Worm (Caenorhabditis elegans) whole organism, early embryonic: ENCODE measurements around the gene F01E11.18.

Experiments
- B0310.2 ChIP-seq: sonication (generic microtip); optimal IDR thresholded peaks from 2 replicates; lab custom pipeline; 2016; ENCODE audit warnings: mild to moderate bottlenecking, missing genetic modification characterization, missing compliant biosample characterization
- F13C5.2 ChIP-seq: sonication (generic microtip); optimal IDR thresholded peaks from 2 replicates; lab custom pipeline; 2017; ENCODE audit warnings: mild to moderate bottlenecking, missing genetic modification characterization, inconsistent platforms, missing compliant biosample characterization
- aly-1 ChIP-seq: sonication (generic microtip); optimal IDR thresholded peaks from 2 replicates; lab custom pipeline; 2016; ENCODE audit warnings: missing genetic modification characterization, missing compliant biosample characterization
- ama-1 ChIP-seq: fragments of 150-350 bp; optimal IDR thresholded peaks from 2 replicates; lab custom pipeline; 2014
- ceh-13 ChIP-seq: fragments of 200-800 bp; sonication (Bioruptor generic); optimal IDR thresholded peaks from 2 replicates; lab custom pipeline; 2018; ENCODE audit warnings: mild to moderate bottlenecking, missing genetic modification characterization, missing compliant biosample characterization
- ceh-36 ChIP-seq: sonication (generic microtip); optimal IDR thresholded peaks from 2 replicates; lab custom pipeline; 2016; ENCODE audit warnings: missing genetic modification characterization, inconsistent platforms, missing compliant biosample characterization
- ets-7 ChIP-seq: sonication (generic microtip); optimal IDR thresholded peaks from 2 replicates; lab custom pipeline; 2016; ENCODE audit warnings: missing genotype, missing genetic modification characterization, missing compliant biosample characterization
- flt-1 ChIP-seq: fragments of 200-800 bp; sonication (Bioruptor generic); IDR thresholded peaks from 2 replicates; pipeline ENCODE4 v1.3.6; 2022; ENCODE audit warnings: missing genetic modification characterization, missing compliant biosample characterization
- hmbx-1 ChIP-seq: sonication (generic microtip); optimal IDR thresholded peaks from 2 replicates; lab custom pipeline; 2016; ENCODE audit warnings: mild to moderate bottlenecking, missing genetic modification characterization, missing compliant biosample characterization
- hmg-4 ChIP-seq: fragments of 200-800 bp; sonication (Bioruptor generic); optimal IDR thresholded peaks from 2 replicates; lab custom pipeline; 2018; ENCODE audit warnings: mild to moderate bottlenecking, missing genetic modification characterization, missing compliant biosample characterization
- hnd-1 ChIP-seq: sonication (generic microtip); optimal IDR thresholded peaks from 2 replicates; lab custom pipeline; 2016; ENCODE audit warnings: missing genetic modification characterization, missing compliant biosample characterization
- pes-1 ChIP-seq: fragments of 200-800 bp; sonication (Bioruptor generic); IDR thresholded peaks from 2 replicates; pipeline ENCODE4 v1.3.6; 2022; ENCODE audit warnings: missing genetic modification reagents, missing genetic modification characterization, missing compliant biosample characterization
- scrt-1 ChIP-seq: fragments of 200-800 bp; sonication (Bioruptor generic); IDR thresholded peaks from 2 replicates; pipeline ENCODE4 v1.3.6; 2022; ENCODE audit warnings: missing genetic modification characterization, missing compliant biosample characterization
- sea-1 ChIP-seq: fragments of 200-800 bp; sonication (Bioruptor generic); conservative IDR thresholded peaks from 2 replicates; pipeline ENCODE4 v1.3.6; 2022; ENCODE audit warnings: missing genetic modification characterization, missing compliant biosample characterization
- tbx-11 ChIP-seq: fragments of 200-800 bp; sonication (Bioruptor generic); IDR thresholded peaks from 2 replicates; pipeline ENCODE4 v1.3.6; 2022; ENCODE audit warnings: missing genetic modification characterization, missing compliant biosample characterization
- tbx-37 ChIP-seq: fragments of 200-800 bp; sonication (Bioruptor generic); conservative IDR thresholded peaks from 2 replicates; pipeline ENCODE4 v1.3.6; 2022; ENCODE audit warnings: missing genetic modification reagents, missing genetic modification characterization, missing compliant biosample characterization
- tra-4 ChIP-seq: sonication (generic microtip); optimal IDR thresholded peaks from 2 replicates; lab custom pipeline; 2017; ENCODE audit warnings: missing genetic modification characterization, missing compliant biosample characterization

F01E11.18 gene

ce11 chrX:6958914-6959313, 30.5 kb upstream of the F01E11.18 start:
- TF ChIP-seq sea-1 (no peak), ets-7 (tag; lab: Kevin White, UChicago) (no peak), tra-4 (tag; lab: Kevin White, UChicago) (no peak), F13C5.2 (tag; lab: Kevin White, UChicago) (no peak), ceh-36 (tag; lab: Kevin White, UChicago) (no peak), ama-1 (lab: Kevin White, UChicago) (no peak), B0310.2 (no peak), ceh-13 (no peak), pes-1 (GFP tag; lab: Robert Waterston, UW) (no peak), scrt-1 (no peak), hmbx-1 (tag; lab: Kevin White, UChicago) (no peak), hmg-4 (GFP tag; lab: Kevin White, UChicago) (no peak), tbx-11 (GFP tag; lab: Robert Waterston, UW) (no peak), hnd-1 (tag; lab: Kevin White, UChicago) (no peak), tbx-37 (GFP tag; lab: Robert Waterston, UW) (no peak), aly-1 (tag; lab: Kevin White, UChicago) (no peak)

ce11 chrX:6959534-6959933, 29.9 kb upstream of the F01E11.18 start:
- no peak for TF ChIP-seq pes-1 (GFP tag; lab: Robert Waterston, UW)
- TF ChIP-seq ceh-13 = no peak
- TF ChIP-seq B0310.2 = no peak
- no peak for TF ChIP-seq hmg-4 (GFP tag; lab: Kevin White, UChicago)
- TF ChIP-seq flt-1 (GFP tag; lab: Robert Waterston, UW) = no peak
- TF ChIP-seq tbx-11 (GFP tag; lab: Robert Waterston, UW) = no peak
- no peak for TF ChIP-seq F13C5.2 (tag; lab: Kevin White, UChicago)
- no peak for TF ChIP-seq sea-1
- TF ChIP-seq aly-1 (tag; lab: Kevin White, UChicago) = no peak
- no peak for TF ChIP-seq hmbx-1 (tag; lab: Kevin White, UChicago)
- TF ChIP-seq ceh-36 (tag; lab: Kevin White, UChicago) = no peak
- TF ChIP-seq scrt-1 = no peak

ce11 chrX:6962347-6962746, 27.1 kb upstream of the F01E11.18 start:
- TF ChIP-seq aly-1 (tag; lab: Kevin White, UChicago) = no peak
- TF ChIP-seq ets-7 (tag; lab: Kevin White, UChicago) = no peak

- TF ChIP-seq ama-1 (lab: Kevin White, UChicago) (no peak), aly-1 (tag; lab: Kevin White, UChicago) (no peak), scrt-1 (no peak), ceh-13 (no peak), tbx-37 (GFP tag; lab: Robert Waterston, UW) (no peak), hmbx-1 (tag; lab: Kevin White, UChicago) (no peak), hmg-4 (GFP tag; lab: Kevin White, UChicago) (no peak), B0310.2 (no peak), ceh-36 (tag; lab: Kevin White, UChicago) (no peak), flt-1 (GFP tag; lab: Robert Waterston, UW) (no peak), tbx-11 (GFP tag; lab: Robert Waterston, UW) (no peak), pes-1 (GFP tag; lab: Robert Waterston, UW) (no peak), ets-7 (tag; lab: Kevin White, UChicago) (no peak), sea-1 (no peak), hnd-1 (tag; lab: Kevin White, UChicago) (no peak), F13C5.2 (tag; lab: Kevin White, UChicago) (no peak), tra-4 (tag; lab: Kevin White, UChicago) (no peak)
Measured at ce11 chrX:6963842-6964241, 25.6 kb upstream of the F01E11.18 start.

ce11 chrX:6967057-6967456, 22.4 kb upstream of the F01E11.18 start, which contains the start of gene F01E11.3:
Gene F01E11.3, plus strand, starts transcription at chrX:6967357.
- no peak for TF ChIP-seq hmbx-1 (tag; lab: Kevin White, UChicago)
- TF ChIP-seq F13C5.2 (tag; lab: Kevin White, UChicago) = no peak
- no peak for TF ChIP-seq ceh-36 (tag; lab: Kevin White, UChicago)
- TF ChIP-seq pes-1 (GFP tag; lab: Robert Waterston, UW) = no peak
- no peak for TF ChIP-seq ceh-13
- TF ChIP-seq ets-7 (tag; lab: Kevin White, UChicago) = no peak
- no peak for TF ChIP-seq aly-1 (tag; lab: Kevin White, UChicago)
- no peak for TF ChIP-seq ama-1 (lab: Kevin White, UChicago)
- TF ChIP-seq B0310.2 = no peak
- TF ChIP-seq tra-4 (tag; lab: Kevin White, UChicago) = no peak
- TF ChIP-seq flt-1 (GFP tag; lab: Robert Waterston, UW) = no peak
- no peak for TF ChIP-seq hnd-1 (tag; lab: Kevin White, UChicago)
- no peak for TF ChIP-seq tbx-11 (GFP tag; lab: Robert Waterston, UW)

ce11 chrX:6968553-6968952, 20.9 kb upstream of the F01E11.18 start:
- TF ChIP-seq hmbx-1 (tag; lab: Kevin White, UChicago) = no peak
- no peak for TF ChIP-seq hmg-4 (GFP tag; lab: Kevin White, UChicago)
- TF ChIP-seq ama-1 (lab: Kevin White, UChicago) = no peak
- no peak for TF ChIP-seq B0310.2
- no peak for TF ChIP-seq pes-1 (GFP tag; lab: Robert Waterston, UW)
- no peak for TF ChIP-seq tbx-11 (GFP tag; lab: Robert Waterston, UW)

- no peak for TF ChIP-seq hmbx-1 (tag; lab: Kevin White, UChicago)
- TF ChIP-seq sea-1 = no peak
- no peak for TF ChIP-seq hnd-1 (tag; lab: Kevin White, UChicago)
- no peak for TF ChIP-seq B0310.2
- TF ChIP-seq flt-1 (GFP tag; lab: Robert Waterston, UW) = no peak
- TF ChIP-seq aly-1 (tag; lab: Kevin White, UChicago) = no peak
- no peak for TF ChIP-seq pes-1 (GFP tag; lab: Robert Waterston, UW)
- TF ChIP-seq ceh-13 = no peak
- no peak for TF ChIP-seq F13C5.2 (tag; lab: Kevin White, UChicago)
- TF ChIP-seq ceh-36 (tag; lab: Kevin White, UChicago) = no peak
- TF ChIP-seq hmg-4 (GFP tag; lab: Kevin White, UChicago) = no peak
- no peak for TF ChIP-seq ama-1 (lab: Kevin White, UChicago)
- TF ChIP-seq tbx-11 (GFP tag; lab: Robert Waterston, UW) = no peak
Measured at ce11 chrX:6970134-6970533, 19.3 kb upstream of the F01E11.18 start.
